Worm (Caenorhabditis elegans): ENCODE data around the gene H11L12.1.

DNA sequence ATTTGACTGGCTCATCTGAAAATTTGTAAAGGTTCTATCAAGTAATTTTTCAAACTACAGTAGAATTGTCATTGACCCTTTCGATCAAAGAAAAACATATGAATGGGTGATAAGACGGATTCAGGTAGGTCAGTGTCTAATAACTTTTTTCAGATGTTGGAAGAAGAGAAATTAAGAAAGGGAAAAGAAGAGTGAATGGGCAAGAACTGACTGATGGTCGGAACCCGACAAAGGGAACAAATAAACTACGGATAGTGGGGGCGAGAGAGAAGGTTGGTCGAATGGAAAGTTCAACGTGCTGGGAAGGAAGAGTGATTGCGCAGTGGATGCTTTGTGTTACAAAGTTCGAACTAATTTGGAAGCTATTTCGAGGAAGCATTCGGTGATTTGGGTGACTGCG lies 29.2 kb downstream of the H11L12.1 start:
- TF ChIP-seq unc-39 (tag; optimal IDR thresholded peaks at IDR 0.05) (no peak), aly-2 (tag; optimal IDR thresholded peaks at IDR 0.05) (no peak), ama-1 (optimal IDR thresholded peaks at IDR 0.05) (no peak)
